Worm (Caenorhabditis elegans): ENCODE measurements around the gene fax-1.

ce11 chrX:3159542-3159941 is 39.6 kb downstream of the fax-1 start, which contains the start of gene gcc-1:
- TF ChIP-seq ces-1 (GFP tag; optimal IDR thresholded peaks at IDR 0.05) (peak; percentile 24), hlh-1 (tag; optimal IDR thresholded peaks at IDR 0.05) (peak; percentile 33), ceh-43 (GFP tag; optimal IDR thresholded peaks at IDR 0.05) (no peak), lin-13 (tag; optimal IDR thresholded peaks at IDR 0.05) (peak; percentile 2), snpc-4 (tag; optimal IDR thresholded peaks at IDR 0.05) (no peak), pha-4 (tag; optimal IDR thresholded peaks at IDR 0.05) (peak; percentile 77), unc-39 (tag; optimal IDR thresholded peaks at IDR 0.05) (no peak), lsy-2 (tag; optimal IDR thresholded peaks at IDR 0.05) (peak; percentile 46), blmp-1 (tag; optimal IDR thresholded peaks at IDR 0.05) (no peak), nhr-12 (tag; optimal IDR thresholded peaks at IDR 0.05) (no peak)

Measured in whole organism, mixed stage, embryonic.